Fruit fly (Drosophila melanogaster): Measurements from ENCODE around the gene Rtc1.

DNA sequence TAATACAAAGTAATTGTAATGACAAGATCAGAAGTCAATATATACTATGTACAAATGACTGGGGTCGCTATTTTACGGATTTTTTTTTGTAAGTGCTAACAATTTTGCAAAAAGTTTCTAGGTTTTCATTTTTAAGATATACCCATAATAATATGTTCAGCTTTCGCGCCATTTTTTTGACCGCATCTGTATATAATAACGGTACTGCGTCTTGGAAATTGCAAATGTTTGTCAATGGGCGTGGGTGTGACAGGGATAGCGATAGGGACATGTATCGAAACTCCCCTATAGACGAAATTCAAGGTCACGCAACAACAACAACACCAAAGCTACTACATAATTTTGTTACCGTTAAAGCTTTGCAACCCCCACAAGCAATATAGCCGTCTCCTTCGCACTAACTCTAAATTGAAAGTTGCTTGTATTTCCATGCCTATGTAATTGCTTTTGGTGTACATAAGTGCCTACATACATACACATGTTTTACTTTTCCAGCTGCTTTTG lies 4.4 kb upstream of the Rtc1 start:
- no peak for TF ChIP-seq ttk (optimal IDR thresholded peaks at IDR 0.05)
- no peak for TF ChIP-seq Myc (optimal IDR thresholded peaks at IDR 0.05)
- no peak for TF ChIP-seq h (optimal IDR thresholded peaks at IDR 0.05)
- TF ChIP-seq insv (optimal IDR thresholded peaks at IDR 0.05): no peak
- no peak for TF ChIP-seq psq (optimal IDR thresholded peaks at IDR 0.05)
- TF ChIP-seq Sin3A (optimal IDR thresholded peaks at IDR 0.05): no peak

Measured in Kc167 (cell line).